Worm (Caenorhabditis elegans) whole organism, L1 larva: ENCODE measurements around the gene his-32.

Experiments
- C34B4.2 ChIP-seq: sonication (generic microtip); optimal IDR thresholded peaks from 2 replicates; lab custom pipeline; 2017; ENCODE audit warnings: mild to moderate bottlenecking, missing genetic modification characterization, missing compliant biosample characterization
- Y116A8C.19 ChIP-seq: sonication (generic microtip); optimal IDR thresholded peaks from 2 replicates; lab custom pipeline; 2016; ENCODE audit warnings: missing compliant biosample characterization, missing genetic modification characterization, borderline replicate concordance
- alr-1 ChIP-seq: fragments of 200-800 bp; sonication (Bioruptor generic); optimal IDR thresholded peaks from 2 replicates; lab custom pipeline; 2018; ENCODE audit warnings: borderline replicate concordance, mild to moderate bottlenecking, missing genetic modification characterization, missing compliant biosample characterization
- ceh-82 ChIP-seq, 3 experiments: fragments of 150-350 bp in 1 of 3; sonication (generic microtip) in 2 of 3; optimal IDR thresholded peaks; 2 replicates each; lab custom pipeline; 2014 to 2017; ENCODE audit warnings: missing biosample characterization in 3 of 3, missing genetic modification characterization in 3 of 3
- ceh-88 ChIP-seq: fragments of 200-800 bp; sonication (Bioruptor generic); IDR thresholded peaks from 2 replicates; pipeline ENCODE4 v1.3.6; 2022; ENCODE audit warnings: missing genetic modification characterization, missing compliant biosample characterization
- ces-1 ChIP-seq: fragments of 150-350 bp; optimal IDR thresholded peaks from 2 replicates; lab custom pipeline; 2014; ENCODE audit warnings: missing biosample characterization, missing genetic modification reagents, missing genetic modification characterization
- dpl-1 ChIP-seq, 3 experiments: fragments of 150-350 bp in 2 of 3; sonication (generic microtip) in 1 of 3; optimal IDR thresholded peaks; 2 replicates each; lab custom pipeline; 2014 to 2017; ENCODE audit warnings: missing biosample characterization in 3 of 3, missing genetic modification characterization in 3 of 3, missing genetic modification reagents in 3 of 3
- efl-1 ChIP-seq, 4 experiments: fragments of 150-350 bp; optimal IDR thresholded peaks in 3 of 4; peaks in 1 of 4; 1 replicate in 1 of 4; 2 replicates in 3 of 4; lab custom pipeline; 2014; ENCODE audit warnings: missing biosample characterization in 2 of 4, missing genetic modification characterization in 2 of 4, missing genetic modification reagents in 2 of 4
- efl-3 ChIP-seq: fragments of 200-800 bp; sonication (Bioruptor generic); optimal IDR thresholded peaks from 2 replicates; lab custom pipeline; 2018; ENCODE audit warnings: mild to moderate bottlenecking, missing genetic modification characterization, missing compliant biosample characterization
- egl-13 ChIP-seq: sonication (generic microtip); optimal IDR thresholded peaks from 2 replicates; lab custom pipeline; 2016; ENCODE audit warnings: missing genotype, missing genetic modification reagents, missing genetic modification characterization, missing compliant biosample characterization
- egl-27 ChIP-seq, 2 experiments: fragments of 150-350 bp in 1 of 2; sonication (generic microtip); optimal IDR thresholded peaks; 3 replicates each; lab custom pipeline; 2017 to 2018; ENCODE audit warnings: missing biosample characterization in 2 of 2, missing genetic modification characterization in 2 of 2, missing genetic modification reagents in 2 of 2
- elt-2 ChIP-seq: sonication (generic microtip); optimal IDR thresholded peaks from 2 replicates; lab custom pipeline; 2016; ENCODE audit warnings: missing genetic modification characterization, mild to moderate bottlenecking, inconsistent platforms, missing compliant biosample characterization, missing genetic modification reagents
- ets-5 ChIP-seq: fragments of 200-800 bp; sonication (Bioruptor generic); IDR thresholded peaks from 2 replicates; pipeline ENCODE4 v1.3.6; 2022; ENCODE audit warnings: missing genetic modification characterization, missing compliant biosample characterization
- grh-1 ChIP-seq: fragments of 200-800 bp; sonication (Bioruptor generic); IDR thresholded peaks from 2 replicates; pipeline ENCODE4 v1.3.6; 2022; ENCODE audit warnings: missing genetic modification reagents, missing genetic modification characterization, missing compliant biosample characterization
- hlh-4 ChIP-seq: sonication (generic microtip); optimal IDR thresholded peaks from 2 replicates; lab custom pipeline; 2016; ENCODE audit warnings: mild to moderate bottlenecking, missing genetic modification characterization, missing compliant biosample characterization
- lin-14 ChIP-seq: fragments of 200-800 bp; sonication (Bioruptor generic); optimal IDR thresholded peaks from 2 replicates; lab custom pipeline; 2018; ENCODE audit warnings: mild to moderate bottlenecking, missing genetic modification characterization, moderate library complexity, missing compliant biosample characterization
- lin-35 ChIP-seq, 2 experiments: fragments of 150-350 bp; optimal IDR thresholded peaks; 2 replicates each; lab custom pipeline; 2014; ENCODE audit warnings: missing biosample characterization in 2 of 2, missing genetic modification characterization in 2 of 2, missing genetic modification reagents in 2 of 2
- lin-39 ChIP-seq: fragments of 150-350 bp; optimal IDR thresholded peaks from 2 replicates; lab custom pipeline; 2014; ENCODE audit warnings: missing biosample characterization, missing genetic modification reagents, missing genetic modification characterization
- lsy-2 ChIP-seq, 2 experiments: fragments of 150-350 bp; optimal IDR thresholded peaks; 2 replicates each; lab custom pipeline; 2014; ENCODE audit warnings: missing biosample characterization in 2 of 2, missing genetic modification characterization in 2 of 2
- mab-9 ChIP-seq: fragments of 200-800 bp; sonication (Bioruptor generic); IDR thresholded peaks from 2 replicates; pipeline ENCODE4 v1.3.6; 2022; ENCODE audit warnings: missing genetic modification reagents, missing genetic modification characterization, missing compliant biosample characterization
- mdl-1 ChIP-seq, 2 experiments: fragments of 150-350 bp; optimal IDR thresholded peaks; 2 replicates each; lab custom pipeline; 2014 to 2017; ENCODE audit warnings: missing biosample characterization in 2 of 2, missing genetic modification characterization in 2 of 2, inconsistent platforms in 1 of 2
- mef-2 ChIP-seq: fragments of 150-350 bp; optimal IDR thresholded peaks from 2 replicates; lab custom pipeline; 2014; ENCODE audit warnings: missing biosample characterization, missing genetic modification characterization
- nhr-11 ChIP-seq: fragments of 150-350 bp; optimal IDR thresholded peaks from 2 replicates; lab custom pipeline; 2014; ENCODE audit warnings: missing biosample characterization, missing genetic modification characterization
- nhr-12 ChIP-seq: sonication (generic microtip); optimal IDR thresholded peaks from 2 replicates; lab custom pipeline; 2017; ENCODE audit warnings: missing biosample characterization, missing genetic modification characterization
- nhr-19 ChIP-seq: fragments of 200-800 bp; sonication (Bioruptor generic); conservative IDR thresholded peaks from 2 replicates; pipeline ENCODE4 v1.3.6; 2022; ENCODE audit warnings: missing genetic modification characterization, missing compliant biosample characterization
- nhr-20 ChIP-seq: sonication (generic microtip); optimal IDR thresholded peaks from 2 replicates; lab custom pipeline; 2016; ENCODE audit warnings: mild to moderate bottlenecking, missing genetic modification characterization, missing compliant biosample characterization
- nhr-237 ChIP-seq: fragments of 150-350 bp; optimal IDR thresholded peaks from 2 replicates; lab custom pipeline; 2014; ENCODE audit warnings: missing biosample characterization, missing genetic modification characterization
- nhr-90 ChIP-seq: sonication (generic microtip); optimal IDR thresholded peaks from 2 replicates; lab custom pipeline; 2016; ENCODE audit warnings: mild to moderate bottlenecking, missing genetic modification characterization, missing compliant biosample characterization; ENCODE audit not compliant: poor library complexity
- snu-23 ChIP-seq: sonication (generic microtip); optimal IDR thresholded peaks from 2 replicates; lab custom pipeline; 2016; ENCODE audit warnings: missing genetic modification characterization, missing compliant biosample characterization
- unc-130 ChIP-seq: fragments of 150-350 bp; optimal IDR thresholded peaks from 2 replicates; lab custom pipeline; 2017; ENCODE audit warnings: missing biosample characterization, missing genetic modification characterization, inconsistent platforms
- unc-30 ChIP-seq: sonication (generic microtip); optimal IDR thresholded peaks from 2 replicates; lab custom pipeline; 2017; ENCODE audit warnings: missing biosample characterization, missing genetic modification characterization
- unc-62 ChIP-seq: fragments of 150-350 bp; optimal IDR thresholded peaks from 2 replicates; lab custom pipeline; 2014; ENCODE audit warnings: missing biosample characterization, missing genetic modification reagents, missing genetic modification characterization
- vab-15 ChIP-seq: sonication (generic microtip); optimal IDR thresholded peaks from 2 replicates; lab custom pipeline; 2017; ENCODE audit warnings: missing genotype, mild to moderate bottlenecking, missing genetic modification characterization, missing compliant biosample characterization
- xbp-1 ChIP-seq: sonication (generic microtip); optimal IDR thresholded peaks from 2 replicates; lab custom pipeline; 2016; ENCODE audit warnings: missing genetic modification characterization, missing compliant biosample characterization

his-32 gene

ce11 chrIV:8359716-8360407, 25.8 kb downstream of the his-32 start, which contains the start of gene D2096.5:
D2096.5 (minus strand) TSS chrIV:8359766.
- TF ChIP-seq nhr-11 (tag; lab: Kevin White, UChicago): no peak
- peak in 1 of 2 experiments; percentile 47 for TF ChIP-seq lin-35 (GFP tag; optimal IDR thresholded peaks at IDR 0.05; lab: Kevin White, UChicago)
- TF ChIP-seq snu-23 (GFP tag; lab: Kevin White, UChicago): peak; percentile 20
- no peak for TF ChIP-seq lin-39 (tag; lab: Kevin White, UChicago)
- peak in 1 of 3 experiments; percentile 46 for TF ChIP-seq dpl-1 (GFP tag; optimal IDR thresholded peaks at IDR 0.05; lab: Kevin White, UChicago)
- TF ChIP-seq mab-9 (GFP tag; lab: Robert Waterston, UW): no peak
- TF ChIP-seq lin-14 (GFP tag; lab: Kevin White, UChicago): peak; percentile 59
- peak; percentile 37 to 52 for TF ChIP-seq efl-1 (optimal IDR thresholded peaks at IDR 0.05; lab: Kevin White, UChicago)
- peak in 1 of 2 experiments; percentile 27 for TF ChIP-seq efl-1 (GFP tag; optimal IDR thresholded peaks at IDR 0.05 in 1 of 2; lab: Kevin White, UChicago)
- no peak for TF ChIP-seq ceh-88
- no peak for TF ChIP-seq alr-1 (tag; lab: Kevin White, UChicago)
- TF ChIP-seq nhr-19 (GFP tag; lab: Robert Waterston, UW): no peak
- TF ChIP-seq unc-130 (tag; lab: Kevin White, UChicago): no peak
- peak; percentile 13 for TF ChIP-seq xbp-1 (tag; lab: Kevin White, UChicago)
- no peak for TF ChIP-seq hlh-4 (tag; lab: Kevin White, UChicago)
- no peak for TF ChIP-seq unc-62 (GFP tag; lab: Kevin White, UChicago)
- peak; percentile 34 for TF ChIP-seq egl-13 (tag; lab: Kevin White, UChicago)
- no peak for TF ChIP-seq nhr-12 (tag; lab: Kevin White, UChicago)
- TF ChIP-seq, all 84 proteins: peak for 7

ce11 chrIV:8360817-8361216, 26.7 kb downstream of the his-32 start, which contains the start of gene sqv-1:
sqv-1 (plus strand) TSS chrIV:8361117.
- TF ChIP-seq lsy-2 (tag; optimal IDR thresholded peaks at IDR 0.05; lab: Kevin White, UChicago): no peak
- no peak for TF ChIP-seq hlh-4 (tag; lab: Kevin White, UChicago)
- no peak for TF ChIP-seq egl-13 (tag; lab: Kevin White, UChicago)
- TF ChIP-seq mab-9 (GFP tag; lab: Robert Waterston, UW): no peak
- no peak for TF ChIP-seq lin-14 (GFP tag; lab: Kevin White, UChicago)
- TF ChIP-seq mef-2 (tag; lab: Kevin White, UChicago): no peak
- TF ChIP-seq vab-15 (tag; lab: Kevin White, UChicago): no peak
- TF ChIP-seq elt-2 (tag; lab: Kevin White, UChicago): no peak
- TF ChIP-seq nhr-237: no peak
- TF ChIP-seq ces-1 (GFP tag; lab: Kevin White, UChicago): no peak
- TF ChIP-seq efl-3 (GFP tag; lab: Kevin White, UChicago): no peak
- no peak for TF ChIP-seq efl-1 (optimal IDR thresholded peaks at IDR 0.05; lab: Kevin White, UChicago)
- TF ChIP-seq efl-1 (GFP tag; optimal IDR thresholded peaks at IDR 0.05 in 1 of 2; lab: Kevin White, UChicago): no peak
- no peak for TF ChIP-seq egl-27 (tag; optimal IDR thresholded peaks at IDR 0.05; lab: Kevin White, UChicago)
- TF ChIP-seq unc-130 (tag; lab: Kevin White, UChicago): no peak

- no peak for TF ChIP-seq Y116A8C.19 (tag; lab: Kevin White, UChicago)
- TF ChIP-seq unc-30 (tag; lab: Kevin White, UChicago): no peak
- TF ChIP-seq nhr-20: no peak
- no peak for TF ChIP-seq ceh-82 (tag; optimal IDR thresholded peaks at IDR 0.05; lab: Kevin White, UChicago)
These were observed 29.1 kb downstream of the his-32 start, which contains the start of gene D2096.12 for ce11 chrIV:8363163-8363562. D2096.12 (plus strand) TSS chrIV:8363463.

ce11 chrIV:8366295-8366694, 32.2 kb downstream of the his-32 start, which contains the start of gene aagr-1:
aagr-1 (plus strand) TSS chrIV:8366521.
- TF ChIP-seq nhr-90 (tag; lab: Kevin White, UChicago): no peak
- peak; percentile 67 for TF ChIP-seq elt-2 (tag; lab: Kevin White, UChicago)
- TF ChIP-seq grh-1 (GFP tag; lab: Robert Waterston, UW): no peak
- peak in 1 of 2 experiments; percentile 5 for TF ChIP-seq lin-35 (GFP tag; optimal IDR thresholded peaks at IDR 0.05; lab: Kevin White, UChicago)
- TF ChIP-seq mdl-1 (tag; optimal IDR thresholded peaks at IDR 0.05; lab: Kevin White, UChicago): no peak
- no peak for TF ChIP-seq ets-5
- TF ChIP-seq C34B4.2 (tag; lab: Kevin White, UChicago): no peak
